Fruit fly (Drosophila melanogaster) whole organism, embryonic: ENCODE results near the gene ph-d.

Experiments used
- CG10274 ChIP-seq: fragments of 200-800 bp; sonication (Bioruptor generic); optimal IDR thresholded peaks from 3 replicates; lab custom pipeline; 2017; ENCODE audit warnings: missing biosample characterization, mild to moderate bottlenecking, missing genetic modification characterization
- CG10321 ChIP-seq: fragments of 200-800 bp; sonication (Bioruptor generic); IDR thresholded peaks from 2 replicates; pipeline ENCODE4 v1.3.6; 2022; ENCODE audit warnings: missing biosample characterization, missing genetic modification characterization
- CG10959 ChIP-seq: fragments of 200-800 bp; sonication (Bioruptor generic); IDR thresholded peaks from 2 replicates; pipeline ENCODE4 v1.3.6; 2022; ENCODE audit warnings: missing biosample characterization, missing genetic modification characterization
- CG12104 ChIP-seq: fragments of 200-800 bp; sonication (Bioruptor generic); optimal IDR thresholded peaks from 3 replicates; lab custom pipeline; 2016; ENCODE audit warnings: missing biosample characterization, missing genetic modification characterization
- CG12744 ChIP-seq: fragments of 200-800 bp; sonication (Bioruptor generic); optimal IDR thresholded peaks from 2 replicates; lab custom pipeline; 2016; ENCODE audit warnings: missing biosample characterization, missing genetic modification characterization
- CG14441 ChIP-seq: fragments of 200-800 bp; sonication (Bioruptor generic); IDR thresholded peaks from 2 replicates; pipeline ENCODE4 v1.3.6; 2022; ENCODE audit warnings: missing biosample characterization, missing genetic modification characterization
- CG17186 ChIP-seq: fragments of 200-800 bp; sonication (Bioruptor generic); optimal IDR thresholded peaks from 3 replicates; lab custom pipeline; 2017; ENCODE audit warnings: missing biosample characterization, missing genetic modification reagents, missing genetic modification characterization
- CG2120 ChIP-seq: fragments of 200-800 bp; sonication (Bioruptor generic); optimal IDR thresholded peaks from 3 replicates; lab custom pipeline; 2016; ENCODE audit warnings: missing biosample characterization, missing genetic modification characterization
- CG2678 ChIP-seq: fragments of 200-800 bp; sonication (Bioruptor generic); optimal IDR thresholded peaks from 3 replicates; lab custom pipeline; 2019; ENCODE audit warnings: missing biosample characterization, mild to moderate bottlenecking, missing genetic modification characterization, moderate library complexity
- CG33213 ChIP-seq: fragments of 200-800 bp; sonication (Bioruptor generic); optimal IDR thresholded peaks from 3 replicates; lab custom pipeline; 2016; ENCODE audit warnings: missing biosample characterization, missing genetic modification characterization
- CG3838 ChIP-seq: fragments of 200-800 bp; sonication (Bioruptor generic); optimal IDR thresholded peaks from 3 replicates; lab custom pipeline; 2016; ENCODE audit warnings: missing biosample characterization, missing genetic modification characterization
- CG4820 ChIP-seq: fragments of 200-800 bp; sonication (Bioruptor generic); optimal IDR thresholded peaks from 3 replicates; lab custom pipeline; 2016; ENCODE audit warnings: missing biosample characterization, missing genetic modification characterization
- CG7556 ChIP-seq: fragments of 200-800 bp; sonication (Bioruptor generic); optimal IDR thresholded peaks from 2 replicates; lab custom pipeline; 2017; ENCODE audit warnings: missing biosample characterization, mild to moderate bottlenecking, missing genetic modification characterization
- CG7928 ChIP-seq: fragments of 200-800 bp; sonication (Bioruptor generic); optimal IDR thresholded peaks from 2 replicates; lab custom pipeline; 2017; ENCODE audit warnings: missing biosample characterization, mild to moderate bottlenecking, missing genetic modification characterization
- CG8281 ChIP-seq: fragments of 200-800 bp; sonication (Bioruptor generic); optimal IDR thresholded peaks from 2 replicates; lab custom pipeline; 2018; ENCODE audit warnings: missing biosample characterization, mild to moderate bottlenecking, missing genetic modification characterization, moderate library complexity
- CTCF ChIP-seq: fragments of 200-800 bp; sonication (Bioruptor generic); optimal IDR thresholded peaks from 2 replicates; lab custom pipeline; 2017; ENCODE audit warnings: missing biosample characterization, mild to moderate bottlenecking, missing genetic modification characterization, moderate library complexity
- CoRest ChIP-seq: fragments of 200-800 bp; sonication (Bioruptor generic); optimal IDR thresholded peaks from 3 replicates; lab custom pipeline; 2018; ENCODE audit warnings: missing biosample characterization, mild to moderate bottlenecking, missing genetic modification characterization, moderate library complexity
- Drgx ChIP-seq: fragments of 200-800 bp; sonication (Bioruptor generic); IDR thresholded peaks from 2 replicates; pipeline ENCODE4 v1.3.6; 2022; ENCODE audit warnings: missing biosample characterization, missing genetic modification characterization
- Lim3 ChIP-seq: fragments of 200-800 bp; sonication (Bioruptor generic); IDR thresholded peaks from 2 replicates; pipeline ENCODE4 v1.3.6; 2022; ENCODE audit warnings: missing biosample characterization, missing genetic modification characterization
- Mrtf ChIP-seq: fragments of 200-800 bp; sonication (Bioruptor generic); IDR thresholded peaks from 3 replicates; pipeline ENCODE4 v1.3.6; 2022; ENCODE audit warnings: missing biosample characterization, missing genetic modification characterization
- Opbp ChIP-seq: fragments of 200-800 bp; sonication (Bioruptor generic); IDR thresholded peaks from 3 replicates; pipeline ENCODE4 v1.3.6; 2022; ENCODE audit warnings: missing biosample characterization, missing genetic modification characterization; ENCODE audit not compliant: partially characterized antibody
- PHDP ChIP-seq: fragments of 200-800 bp; sonication (Bioruptor generic); optimal IDR thresholded peaks from 3 replicates; lab custom pipeline; 2018; ENCODE audit warnings: missing biosample characterization, mild to moderate bottlenecking, missing genetic modification characterization, moderate library complexity
- Sox102F ChIP-seq: fragments of 200-800 bp; sonication (Bioruptor generic); optimal IDR thresholded peaks from 2 replicates; lab custom pipeline; 2018; ENCODE audit warnings: missing biosample characterization, mild to moderate bottlenecking, missing genetic modification characterization, moderate library complexity
- Trl ChIP-seq, 3 experiments: fragments of >200 bp in 2 of 3; fragments of 200-800 bp in 1 of 3; sonication (Bioruptor generic) in 1 of 3; optimal IDR thresholded peaks; 2 replicates in 1 of 3; 3 replicates in 2 of 3; lab custom pipeline; 2016 to 2017; ENCODE audit warnings: missing biosample characterization in 1 of 3, missing genetic modification characterization in 1 of 3
- cas ChIP-seq: fragments of 200-800 bp; sonication (Bioruptor generic); IDR thresholded peaks from 2 replicates; pipeline ENCODE4 v1.3.6; 2022; ENCODE audit warnings: missing biosample characterization, missing genetic modification characterization
- caup ChIP-seq: fragments of 200-800 bp; sonication (Bioruptor generic); optimal IDR thresholded peaks from 3 replicates; lab custom pipeline; 2017; ENCODE audit warnings: missing biosample characterization, mild to moderate bottlenecking, missing genetic modification characterization, moderate library complexity; ENCODE audit not compliant: severe bottlenecking
- crol ChIP-seq: fragments of 200-800 bp; sonication (Bioruptor generic); IDR thresholded peaks from 2 replicates; pipeline ENCODE4 v1.3.6; 2022; ENCODE audit warnings: missing biosample characterization, missing genetic modification characterization
- dpn ChIP-seq, 2 experiments: fragments of 200-800 bp; sonication (Bioruptor generic); optimal IDR thresholded peaks; 3 replicates each; lab custom pipeline; 2016; ENCODE audit warnings: missing biosample characterization in 2 of 2, missing genetic modification characterization in 2 of 2
- eyg ChIP-seq: fragments of 200-800 bp; sonication (Bioruptor generic); optimal IDR thresholded peaks from 3 replicates; lab custom pipeline; 2016; ENCODE audit warnings: missing biosample characterization, missing genetic modification characterization
- ftz-f1 ChIP-seq: fragments of 200-800 bp; sonication (Bioruptor generic); optimal IDR thresholded peaks from 2 replicates; lab custom pipeline; 2016; ENCODE audit warnings: missing biosample characterization, missing genetic modification characterization
- gcm2 ChIP-seq: fragments of 200-800 bp; sonication (Bioruptor generic); optimal IDR thresholded peaks from 2 replicates; lab custom pipeline; 2016; ENCODE audit warnings: missing biosample characterization, missing genetic modification characterization
- gsb-n ChIP-seq: fragments of 200-800 bp; sonication (Bioruptor generic); optimal IDR thresholded peaks from 3 replicates; lab custom pipeline; 2018; ENCODE audit warnings: missing biosample characterization, mild to moderate bottlenecking, missing genetic modification characterization
- hkb ChIP-seq, 2 experiments: fragments of 200-800 bp in 1 of 2; fragments of >200 bp in 1 of 2; sonication (Bioruptor generic) in 1 of 2; IDR thresholded peaks in 1 of 2; optimal IDR thresholded peaks in 1 of 2; 2 replicates each; pipeline versions ENCODE4 v1.3.6 to Lab custom; 2017 to 2022; ENCODE audit warnings: missing biosample characterization in 1 of 2, missing genetic modification characterization in 1 of 2
- klu ChIP-seq: fragments of 200-800 bp; sonication (Bioruptor generic); IDR thresholded peaks from 2 replicates; pipeline ENCODE4 v1.3.6; 2022; ENCODE audit warnings: missing biosample characterization, missing genetic modification characterization
- maf-S ChIP-seq: fragments of 200-800 bp; sonication (Bioruptor generic); optimal IDR thresholded peaks from 2 replicates; lab custom pipeline; 2016; ENCODE audit warnings: missing biosample characterization, missing genetic modification characterization
- p53 ChIP-seq: fragments of 200-800 bp; sonication (Bioruptor generic); optimal IDR thresholded peaks from 2 replicates; lab custom pipeline; 2016; ENCODE audit warnings: missing biosample characterization, missing genetic modification characterization
- pan ChIP-seq, 4 experiments: fragments of >200 bp in 3 of 4; fragments of 200-800 bp in 1 of 4; sonication (Bioruptor generic) in 1 of 4; optimal IDR thresholded peaks in 3 of 4; IDR thresholded peaks in 1 of 4; 2 replicates each; pipeline versions ENCODE4 v1.3.6 to Lab custom; 2017 to 2022; ENCODE audit warnings: missing biosample characterization in 2 of 4, missing genetic modification characterization in 2 of 4, mixed read lengths in 1 of 4
- prd ChIP-seq, 3 experiments: fragments of >200 bp in 2 of 3; fragments of 200-800 bp in 1 of 3; sonication (Bioruptor generic) in 1 of 3; optimal IDR thresholded peaks in 2 of 3; IDR thresholded peaks in 1 of 3; 2 replicates in 2 of 3; 3 replicates in 1 of 3; pipeline versions ENCODE4 v1.3.6 to Lab custom; 2017 to 2022; ENCODE audit warnings: missing biosample characterization in 1 of 3, missing genetic modification characterization in 1 of 3
- pros ChIP-seq: fragments of 200-800 bp; sonication (Bioruptor generic); optimal IDR thresholded peaks from 3 replicates; lab custom pipeline; 2019; ENCODE audit warnings: missing biosample characterization, mild to moderate bottlenecking, missing genetic modification characterization, moderate library complexity
- salm ChIP-seq: fragments of 200-800 bp; sonication (Bioruptor generic); optimal IDR thresholded peaks from 2 replicates; lab custom pipeline; 2018; ENCODE audit warnings: missing biosample characterization, mild to moderate bottlenecking, missing genetic modification characterization
- tap ChIP-seq: fragments of 200-800 bp; optimal IDR thresholded peaks from 3 replicates; lab custom pipeline; 2019; ENCODE audit warnings: missing biosample characterization, mild to moderate bottlenecking, missing genetic modification characterization, moderate library complexity
- tll ChIP-seq, 2 experiments: fragments of 200-800 bp in 1 of 2; fragments of >200 bp in 1 of 2; sonication (Bioruptor generic) in 1 of 2; optimal IDR thresholded peaks; 2 replicates each; lab custom pipeline; 2017 to 2019; ENCODE audit warnings: missing biosample characterization in 2 of 2, missing genetic modification characterization in 2 of 2, mild to moderate bottlenecking in 1 of 2, moderate library complexity in 1 of 2
- trem ChIP-seq: fragments of 200-800 bp; optimal IDR thresholded peaks from 3 replicates; lab custom pipeline; 2019; ENCODE audit warnings: missing biosample characterization, mild to moderate bottlenecking, missing genetic modification characterization, moderate library complexity
- trh ChIP-seq: fragments of 200-800 bp; sonication (Bioruptor generic); optimal IDR thresholded peaks from 2 replicates; lab custom pipeline; 2016; ENCODE audit warnings: missing biosample characterization, missing genetic modification characterization
- ttk ChIP-seq: fragments of 200-800 bp; sonication (Bioruptor generic); IDR thresholded peaks from 2 replicates; pipeline ENCODE4 v2.1.2; 2022; ENCODE audit warnings: missing biosample characterization, missing genetic modification characterization
- usp ChIP-seq: fragments of >200 bp; optimal IDR thresholded peaks from 2 replicates; lab custom pipeline; 2017; ENCODE audit warnings: missing biosample characterization, missing genetic modification characterization

ph-d gene

DNA sequence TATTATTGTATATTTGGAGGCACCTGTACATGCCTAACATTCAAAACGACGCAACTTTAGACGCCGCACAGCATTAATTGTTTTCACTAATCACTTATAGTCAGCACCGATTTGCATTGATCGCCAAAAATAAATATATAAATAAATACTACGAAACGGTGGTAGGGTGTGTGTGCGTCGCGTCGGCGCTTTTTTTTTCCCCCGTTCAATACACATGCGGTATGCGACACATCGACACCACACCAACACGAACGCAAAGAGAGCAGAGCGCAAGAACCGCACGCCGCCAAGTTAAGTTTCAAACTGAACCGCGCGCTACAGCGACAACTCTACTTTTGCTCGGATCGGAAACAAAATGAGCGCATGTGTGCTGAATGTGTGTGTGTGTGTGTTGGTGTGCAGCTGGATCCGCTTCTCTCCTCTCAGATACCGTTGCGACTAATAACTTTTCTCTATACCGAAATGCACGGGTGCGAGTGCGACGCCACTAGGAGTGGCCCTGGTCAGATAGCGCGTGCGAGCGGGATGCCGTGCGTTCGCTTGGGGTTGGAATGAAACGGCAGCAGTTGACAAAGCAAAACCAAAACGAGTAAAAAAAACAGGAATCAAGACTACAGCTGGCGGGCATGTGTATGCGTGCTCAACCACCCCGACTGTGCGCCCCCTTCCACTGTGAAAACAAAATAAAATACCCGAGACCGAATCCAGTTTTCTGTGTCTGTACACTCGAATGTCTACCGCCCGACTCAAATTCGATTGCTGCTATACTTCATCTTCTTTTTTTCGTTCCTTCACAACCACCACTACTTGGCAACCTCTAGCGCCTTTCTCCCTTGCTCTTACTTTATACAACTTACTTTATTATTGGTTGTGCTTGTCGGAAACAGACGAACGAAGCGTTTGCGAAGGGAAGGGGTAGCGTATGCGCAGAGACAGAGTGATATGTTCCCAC, at the start of gene ph-d (continued):
- TF ChIP-seq CG3838 (GFP tag; lab: Kevin White, UChicago) (no peak), CG7928 (GFP tag; lab: Kevin White, UChicago) (no peak), CG10321 (GFP tag; lab: Robert Waterston, UW) (peak; percentile 98), pros (GFP tag; lab: Kevin White, UChicago) (peak; percentile 100), tap (peak; percentile 18), Trl (optimal IDR thresholded peaks at IDR 0.05; lab: Kevin White, UChicago) (peak; percentile 71 to 85), Trl (GFP tag; optimal IDR thresholded peaks at IDR 0.05; lab: Kevin White, UChicago) (peak; percentile 27), CG12104 (GFP tag; lab: Kevin White, UChicago) (no peak), CG33213 (GFP tag; lab: Kevin White, UChicago) (peak; percentile 27), CG10274 (peak; percentile 24), tll (GFP tag; optimal IDR thresholded peaks at IDR 0.05; lab: Kevin White, UChicago) (no peak), CG2678 (peak; percentile 66), gcm2 (GFP tag; lab: Kevin White, UChicago) (no peak), gsb-n (peak; percentile 17), CG7556 (GFP tag; lab: Kevin White, UChicago) (peak; percentile 64), CG4820 (GFP tag; lab: Kevin White, UChicago) (no peak), trem (tag; lab: Kevin White, UChicago) (peak; percentile 40), prd (optimal IDR thresholded peaks at IDR 0.05; lab: Kevin White, UChicago) (no peak), prd (GFP tag; IDR thresholded peaks at IDR 0.05; lab: Robert Waterston, UW) (peak; percentile 46; the same call in 2 of the 3 replicates), hkb (optimal IDR thresholded peaks at IDR 0.05; lab: Kevin White, UChicago) (no peak), hkb (GFP tag; IDR thresholded peaks at IDR 0.05; lab: Robert Waterston, UW) (peak; percentile 60), eyg (GFP tag; lab: Kevin White, UChicago) (no peak), CG10959 (GFP tag; lab: Robert Waterston, UW) (no peak), CTCF (peak; percentile 40), salm (peak; percentile 32), p53 (GFP tag; lab: Kevin White, UChicago) (peak; percentile 56), Opbp (GFP tag; lab: Robert Waterston, UW) (peak; percentile 50; the same call in 2 of the 3 replicates), CG8281 (tag; lab: Kevin White, UChicago) (no peak), klu (GFP tag; lab: Robert Waterston, UW) (no peak), dpn (GFP tag; optimal IDR thresholded peaks at IDR 0.05; lab: Kevin White, UChicago) (peak in 1 of 2 experiments; percentile 7), CG17186 (no peak), maf-S (GFP tag; lab: Kevin White, UChicago) (no peak), CG14441 (GFP tag; lab: Robert Waterston, UW) (no peak), trh (GFP tag; lab: Kevin White, UChicago) (no peak), Lim3 (GFP tag; lab: Robert Waterston, UW) (no peak), crol (GFP tag; lab: Robert Waterston, UW) (peak; percentile 72), Drgx (GFP tag; lab: Robert Waterston, UW) (peak; percentile 91), caup (GFP tag; lab: Kevin White, UChicago) (peak; percentile 42), CoRest (peak; percentile 22), pan (optimal IDR thresholded peaks at IDR 0.05; lab: Kevin White, UChicago) (no peak), pan (GFP tag; optimal IDR thresholded peaks at IDR 0.05 in 1 of 2, IDR thresholded peaks at IDR 0.05 in 1 of 2) (peak in 1 of 2 experiments; percentile 35), usp (GFP tag; lab: Kevin White, UChicago) (no peak), cas (GFP tag; lab: Robert Waterston, UW) (0 out of 2 replicates have a peak, but pooled peaks have one; percentile 11), Sox102F (GFP tag; lab: Kevin White, UChicago) (peak; percentile 61), CG2120 (GFP tag; lab: Kevin White, UChicago) (peak; percentile 62), ttk (peak; percentile 26), CG12744 (no peak), ftz-f1 (GFP tag; lab: Kevin White, UChicago) (peak; percentile 47), PHDP (tag; lab: Kevin White, UChicago) (peak; percentile 52), Mrtf (no peak; the same call in 2 of the 3 replicates)
